Fruit fly (Drosophila melanogaster) whole organism, larva: ENCODE data around the gene PDCD-5.

Experiments
- noc ChIP-seq: fragments of 200-800 bp; sonication (Bioruptor generic); optimal IDR thresholded peaks from 3 replicates; lab custom pipeline; 2019; ENCODE audit warnings: missing biosample characterization, mild to moderate bottlenecking, missing genetic modification characterization, moderate library complexity

The PDCD-5 gene

dm6 chr3L:16208839-16209612 is 22.8 kb downstream of the PDCD-5 start:
- no peak for TF ChIP-seq noc (tag; lab: Kevin White, UChicago)

dm6 chr3L:16208053-16208838 is 23.6 kb downstream of the PDCD-5 start:
- TF ChIP-seq noc (tag; lab: Kevin White, UChicago), result no peak

dm6 chr3L:16204128-16204527 is 27.7 kb downstream of the PDCD-5 start:
- TF ChIP-seq noc (tag; lab: Kevin White, UChicago), result no peak

dm6 chr3L:16203236-16203635 is 28.6 kb downstream of the PDCD-5 start:
- TF ChIP-seq noc (tag; lab: Kevin White, UChicago), result peak; percentile 87

- peak; percentile 64 for TF ChIP-seq noc (tag; lab: Kevin White, UChicago)
Observed at dm6 chr3L:16202550-16202949, 29.3 kb downstream of the PDCD-5 start.

dm6 chr3L:16201028-16201427 is 30.8 kb downstream of the PDCD-5 start, which contains the start of gene dls:
Gene dls (plus strand): TSS chr3L:16201328.
- TF ChIP-seq noc (tag; lab: Kevin White, UChicago), result no peak

- TF ChIP-seq noc (tag; lab: Kevin White, UChicago), result no peak
Observed at dm6 chr3L:16199929-16200328, 31.9 kb downstream of the PDCD-5 start, which contains the start of gene CG33689. Gene CG33689 (plus strand): TSS chr3L:16200229.

dm6 chr3L:16198920-16199319 is 32.9 kb downstream of the PDCD-5 start, which contains the start of gene CG33688:
Gene CG33688 (plus strand): TSS chr3L:16199220.
- no peak for TF ChIP-seq noc (tag; lab: Kevin White, UChicago)

- TF ChIP-seq noc (tag; lab: Kevin White, UChicago), result no peak
Observed at dm6 chr3L:16197450-16197918, 34.4 kb downstream of the PDCD-5 start, which contains the start of gene CG33687. Gene CG33687 (plus strand): TSS chr3L:16197868.

- no peak for TF ChIP-seq noc (tag; lab: Kevin White, UChicago)
Observed at dm6 chr3L:16196588-16197183, 35.2 kb downstream of the PDCD-5 start.

dm6 chr3L:16195476-16195958 is 36.3 kb downstream of the PDCD-5 start:
- TF ChIP-seq noc (tag; lab: Kevin White, UChicago), result no peak

dm6 chr3L:16193851-16194709 is 37.8 kb downstream of the PDCD-5 start:
- no peak for TF ChIP-seq noc (tag; lab: Kevin White, UChicago)

dm6 chr3L:16192561-16193355 is 39.1 kb downstream of the PDCD-5 start:
- no peak for TF ChIP-seq noc (tag; lab: Kevin White, UChicago)

- TF ChIP-seq noc (tag; lab: Kevin White, UChicago), result no peak
Observed at dm6 chr3L:16190885-16191284, 41.0 kb downstream of the PDCD-5 start.
